Fruit fly (Drosophila melanogaster): Measurements from ENCODE around the gene rudhira.
A peak's percentile ranks its signal among the peaks of the same experiment; 100 is the strongest.

rudhira gene

DNA sequence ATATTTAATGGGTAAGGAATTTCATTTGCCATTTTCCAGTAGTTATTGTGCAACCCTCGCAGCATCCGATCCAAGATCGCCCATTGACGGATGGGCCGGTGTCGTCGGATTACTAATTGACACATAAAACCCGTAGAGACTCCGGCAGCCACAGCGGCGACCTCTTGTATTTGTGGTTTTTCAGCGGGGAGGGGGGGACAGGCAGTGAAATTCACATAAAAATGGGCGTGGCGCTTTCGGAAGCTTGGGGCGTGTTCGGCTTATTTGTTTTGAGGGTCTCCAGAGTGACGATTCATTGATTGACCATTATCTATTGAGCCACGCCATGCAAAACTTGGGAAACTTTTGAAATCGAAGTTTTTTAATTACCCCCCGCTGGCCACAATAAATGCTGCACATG lies 32.6 kb downstream of the rudhira start (continued):
- TF ChIP-seq MTF-1 (GFP tag; optimal IDR thresholded peaks at IDR 0.05; ENCODE audit: borderline replicate concordance), result no peak
- TF ChIP-seq D19B (GFP tag; optimal IDR thresholded peaks at IDR 0.05), result no peak
- TF ChIP-seq Dfd (GFP tag; optimal IDR thresholded peaks at IDR 0.05), result no peak
- TF ChIP-seq fd64A (GFP tag; optimal IDR thresholded peaks at IDR 0.05), result no peak
- TF ChIP-seq CG8765 (GFP tag; IDR thresholded peaks at IDR 0.05), result no peak
- TF ChIP-seq HLH4C (GFP tag; IDR thresholded peaks at IDR 0.05; ENCODE audit: partially characterized antibody), result no peak
- no peak for TF ChIP-seq CG4282 (GFP tag; optimal IDR thresholded peaks at IDR 0.05)
- TF ChIP-seq Med (GFP tag), result peak; percentile 70
- no peak for TF ChIP-seq grn (GFP tag; optimal IDR thresholded peaks at IDR 0.05)
- TF ChIP-seq ci (GFP tag; IDR thresholded peaks at IDR 0.05), result 0 out of 3 replicates have a peak, but pooled peaks have one; percentile 32
- TF ChIP-seq CG12769 (tag; optimal IDR thresholded peaks at IDR 0.05), result peak; percentile 60
- no peak for TF ChIP-seq danr (GFP tag; IDR thresholded peaks at IDR 0.05)
- TF ChIP-seq wek (GFP tag; optimal IDR thresholded peaks at IDR 0.05), result no peak
- TF ChIP-seq CG6854 (GFP tag; optimal IDR thresholded peaks at IDR 0.05), result no peak
- no peak for TF ChIP-seq Fer3 (tag; optimal IDR thresholded peaks at IDR 0.05)
- no peak for TF ChIP-seq Camta (GFP tag; optimal IDR thresholded peaks at IDR 0.05)
- TF ChIP-seq Kr (GFP tag; optimal IDR thresholded peaks at IDR 0.05), result no peak
- TF ChIP-seq fd102C (GFP tag; optimal IDR thresholded peaks at IDR 0.05), result no peak
- TF ChIP-seq Mes4 (GFP tag; optimal IDR thresholded peaks at IDR 0.05), result no peak
- TF ChIP-seq Dip2 (GFP tag; IDR thresholded peaks at IDR 0.05), result no peak
- no peak for TF ChIP-seq Sry-β (GFP tag; optimal IDR thresholded peaks at IDR 0.05)
- TF ChIP-seq Hr51 (GFP tag; optimal IDR thresholded peaks at IDR 0.05), result no peak
- TF ChIP-seq CTCF (GFP tag; optimal IDR thresholded peaks at IDR 0.05), result no peak
- 0 out of 2 replicates have a peak, but pooled peaks have one; percentile 30 for TF ChIP-seq Awh (GFP tag; IDR thresholded peaks at IDR 0.05)

DNA sequence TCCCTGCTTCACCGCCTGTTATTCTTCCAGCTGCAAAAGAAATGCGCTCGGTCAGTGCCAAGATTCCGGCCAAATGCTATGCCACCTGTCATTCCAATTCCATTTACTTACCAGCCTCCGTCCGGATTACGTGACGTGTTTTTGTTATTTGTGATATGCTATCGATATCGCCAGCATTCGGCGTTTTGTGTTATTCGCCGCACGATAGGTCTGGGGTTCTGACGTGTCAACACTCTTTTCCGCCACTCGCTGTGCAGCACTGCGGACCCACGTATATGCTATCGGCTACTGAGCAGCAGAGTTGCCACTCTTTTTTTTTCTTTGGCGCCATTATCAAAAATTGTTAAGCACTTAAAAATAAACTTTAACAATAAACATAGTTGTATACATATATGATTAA lies 35.6 kb downstream of the rudhira start, which contains the start of gene p24-1:
Gene p24-1 (minus strand): TSS at position 221 of the 400 bp plus-strand sequence.
- TF ChIP-seq CG7786 (GFP tag; optimal IDR thresholded peaks at IDR 0.05) (peak; percentile 55), CG9797 (GFP tag; optimal IDR thresholded peaks at IDR 0.05) (peak; percentile 53), CG8944 (GFP tag; optimal IDR thresholded peaks at IDR 0.05) (peak; percentile 28), ERR (GFP tag; optimal IDR thresholded peaks at IDR 0.05) (peak; percentile 59), HLH3B (GFP tag; IDR thresholded peaks at IDR 0.05) (no peak), CG9876 (GFP tag; optimal IDR thresholded peaks at IDR 0.05) (peak; percentile 11), CG1024 (GFP tag; IDR thresholded peaks at IDR 0.05) (no peak), Hr3 (GFP tag; optimal IDR thresholded peaks at IDR 0.05) (peak; percentile 26), bab2 (GFP tag; optimal IDR thresholded peaks at IDR 0.05) (peak; percentile 11), crc (GFP tag; optimal IDR thresholded peaks at IDR 0.05) (no peak), h (optimal IDR thresholded peaks at IDR 0.05) (no peak), CG4820 (GFP tag; optimal IDR thresholded peaks at IDR 0.05) (peak; percentile 13), Dip2 (GFP tag; IDR thresholded peaks at IDR 0.05) (no peak), CG12391 (tag; optimal IDR thresholded peaks at IDR 0.05) (peak; percentile 36), CG14965 (GFP tag; optimal IDR thresholded peaks at IDR 0.05; ENCODE audit: borderline replicate concordance) (no peak), vfl (GFP tag; optimal IDR thresholded peaks at IDR 0.05) (peak; percentile 45), wek (GFP tag; optimal IDR thresholded peaks at IDR 0.05) (no peak), caup (GFP tag; optimal IDR thresholded peaks at IDR 0.05; ENCODE audit: severe bottlenecking) (peak; percentile 63), CG14710 (tag; optimal IDR thresholded peaks at IDR 0.05) (peak; percentile 68), nom (GFP tag; optimal IDR thresholded peaks at IDR 0.05) (peak; percentile 18), CG6791 (GFP tag; IDR thresholded peaks at IDR 0.05; ENCODE audit: partially characterized antibody) (peak; percentile 88), gcm2 (GFP tag; optimal IDR thresholded peaks at IDR 0.05) (no peak), ranshi (GFP tag; IDR thresholded peaks at IDR 0.05) (no peak), fd96Cb (tag; optimal IDR thresholded peaks at IDR 0.05) (no peak), CG15696 (tag; optimal IDR thresholded peaks at IDR 0.05) (peak; percentile 7), CG11695 (GFP tag; IDR thresholded peaks at IDR 0.05) (no peak), Hmr (GFP tag; optimal IDR thresholded peaks at IDR 0.05) (peak; percentile 50), GATAe (GFP tag; conservative IDR thresholded peaks at IDR 0.05) (no peak), luna (GFP tag; optimal IDR thresholded peaks at IDR 0.05) (no peak), pb (GFP tag; optimal IDR thresholded peaks at IDR 0.05) (no peak)

All from whole organism, embryonic.